Fruit fly (Drosophila melanogaster) whole organism, adult: ENCODE data around the gene CG15431.
A peak's percentile ranks its signal among the peaks of the same experiment; 100 is the strongest.

ENCODE experiments used
- CG11617 ChIP-seq: fragments of 200-800 bp; sonication (Bioruptor generic); optimal IDR thresholded peaks from 2 replicates; lab custom pipeline; 2017; ENCODE audit warnings: mild to moderate bottlenecking, missing biosample characterization, missing genetic modification reagents, missing genetic modification characterization
- CG12768 ChIP-seq: fragments of 200-800 bp; sonication (Bioruptor generic); optimal IDR thresholded peaks from 2 replicates; lab custom pipeline; 2017; ENCODE audit warnings: missing biosample characterization, missing genetic modification characterization, mild to moderate bottlenecking, moderate library complexity, missing genetic modification reagents
- CG14711 ChIP-seq: fragments of 200-800 bp; sonication (Bioruptor generic); optimal IDR thresholded peaks from 2 replicates; lab custom pipeline; 2018; ENCODE audit warnings: missing biosample characterization, mild to moderate bottlenecking, missing genetic modification characterization, moderate library complexity
- CG1620 ChIP-seq: fragments of 200-800 bp; sonication (Bioruptor generic); optimal IDR thresholded peaks from 2 replicates; lab custom pipeline; 2016; ENCODE audit warnings: missing biosample characterization, missing genetic modification characterization
- CG33017 ChIP-seq: fragments of 200-800 bp; sonication (Bioruptor generic); optimal IDR thresholded peaks from 2 replicates; lab custom pipeline; 2018; ENCODE audit warnings: missing biosample characterization, mild to moderate bottlenecking, missing genetic modification characterization, moderate library complexity
- CG5204 ChIP-seq: fragments of 200-800 bp; sonication (Bioruptor generic); optimal IDR thresholded peaks from 2 replicates; lab custom pipeline; 2016; ENCODE audit warnings: missing biosample characterization, missing genetic modification characterization
- CG7045 ChIP-seq: fragments of 200-800 bp; sonication (Bioruptor generic); optimal IDR thresholded peaks from 2 replicates; lab custom pipeline; 2017; ENCODE audit warnings: missing biosample characterization, mild to moderate bottlenecking, missing genetic modification characterization
- CG7101 ChIP-seq: fragments of 200-800 bp; sonication (Bioruptor generic); optimal IDR thresholded peaks from 2 replicates; lab custom pipeline; 2018; ENCODE audit warnings: missing biosample characterization, mild to moderate bottlenecking, missing genetic modification characterization, moderate library complexity
- Clk ChIP-seq: fragments of 200-800 bp; sonication (Bioruptor generic); optimal IDR thresholded peaks from 2 replicates; lab custom pipeline; 2017; ENCODE audit warnings: missing biosample characterization, missing genetic modification characterization
- Crg-1 ChIP-seq: fragments of 200-800 bp; sonication (Bioruptor generic); optimal IDR thresholded peaks from 2 replicates; lab custom pipeline; 2016; ENCODE audit warnings: missing biosample characterization, missing genetic modification characterization
- Hr96 ChIP-seq: fragments of 200-800 bp; sonication (Bioruptor generic); optimal IDR thresholded peaks from 2 replicates; lab custom pipeline; 2016; ENCODE audit warnings: missing biosample characterization, missing genetic modification characterization
- Mnt ChIP-seq: fragments of 200-800 bp; sonication (Bioruptor generic); optimal IDR thresholded peaks from 2 replicates; lab custom pipeline; 2016; ENCODE audit warnings: missing biosample characterization, mild to moderate bottlenecking, missing genetic modification characterization
- bab1 ChIP-seq: fragments of 200-800 bp; sonication (Bioruptor generic); optimal IDR thresholded peaks from 3 replicates; lab custom pipeline; 2019; ENCODE audit warnings: missing biosample characterization, mild to moderate bottlenecking, missing genetic modification characterization, moderate library complexity
- cic ChIP-seq: fragments of 200-800 bp; sonication (Bioruptor generic); optimal IDR thresholded peaks from 2 replicates; lab custom pipeline; 2017; ENCODE audit warnings: missing biosample characterization, mild to moderate bottlenecking, missing genetic modification characterization, moderate library complexity
- cnc ChIP-seq, 2 experiments: fragments of >200 bp; optimal IDR thresholded peaks; 2 replicates each; lab custom pipeline; 2017
- kay ChIP-seq: fragments of 200-800 bp; sonication (Bioruptor generic); peaks from one replicate; lab custom pipeline; 2016; ENCODE audit warnings: missing biosample characterization, missing genetic modification characterization, borderline replicate concordance
- ovo ChIP-seq: fragments of 200-800 bp; sonication (Bioruptor generic); optimal IDR thresholded peaks from 2 replicates; lab custom pipeline; 2016; ENCODE audit warnings: missing biosample characterization, missing genetic modification characterization
- pad ChIP-seq: fragments of 200-800 bp; sonication (Bioruptor generic); optimal IDR thresholded peaks from 3 replicates; lab custom pipeline; 2017; ENCODE audit warnings: missing biosample characterization, missing genetic modification characterization, mild to moderate bottlenecking, moderate library complexity, missing genetic modification reagents
- tj ChIP-seq: fragments of 200-800 bp; sonication (Bioruptor generic); optimal IDR thresholded peaks from 3 replicates; lab custom pipeline; 2017; ENCODE audit warnings: missing biosample characterization, mild to moderate bottlenecking, missing genetic modification characterization, moderate library complexity
- toe ChIP-seq: fragments of 200-800 bp; sonication (Bioruptor generic); optimal IDR thresholded peaks from 2 replicates; lab custom pipeline; 2016; ENCODE audit warnings: missing biosample characterization, missing genetic modification characterization

The CG15431 gene

DNA sequence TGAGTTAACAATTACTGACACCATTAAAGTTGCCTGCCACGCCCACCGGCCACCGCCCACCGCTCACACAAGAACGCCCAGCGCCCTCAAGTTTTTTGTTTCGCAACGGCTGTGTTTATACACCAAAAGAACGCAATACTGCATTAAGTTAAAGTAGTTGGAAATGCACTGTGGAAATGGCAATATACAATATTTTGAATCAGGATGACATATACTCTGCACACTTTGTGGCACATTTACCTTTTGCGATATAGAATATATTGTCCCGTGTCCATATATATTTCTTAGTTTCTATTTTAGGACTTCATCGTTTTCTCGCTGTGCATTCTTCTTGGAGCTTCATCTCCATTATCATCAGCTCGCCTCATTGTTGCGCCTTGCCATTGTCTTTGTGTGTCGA, 25.0 kb downstream of the CG15431 start:
- TF ChIP-seq cnc (optimal IDR thresholded peaks at IDR 0.05; lab: Kevin White, UChicago) (no peak), CG33017 (no peak), Hr96 (GFP tag; lab: Kevin White, UChicago) (peak; percentile 10)

DNA sequence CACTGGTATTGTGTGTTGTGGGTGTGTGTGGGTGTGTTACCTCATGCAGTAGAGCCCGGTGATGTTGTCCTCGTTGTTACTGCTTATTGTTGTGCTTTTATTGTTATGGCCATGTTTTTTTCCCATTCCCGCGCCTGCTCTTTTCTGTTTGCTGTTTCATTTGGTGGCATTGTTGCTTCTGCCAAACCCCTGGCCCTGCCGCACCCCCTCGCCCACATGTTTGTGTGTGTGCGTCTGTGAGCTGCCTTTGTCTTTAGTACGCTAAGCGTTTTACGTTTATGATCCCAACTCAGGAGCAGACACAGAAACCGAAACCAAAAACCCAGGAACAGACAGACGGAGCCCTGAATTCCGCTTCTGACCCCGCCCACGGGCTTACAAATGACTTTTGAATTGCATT, 27.0 kb downstream of the CG15431 start:
- no peak for TF ChIP-seq CG7101 (tag; lab: Kevin White, UChicago)
- TF ChIP-seq ovo (GFP tag; lab: Kevin White, UChicago): no peak
- no peak for TF ChIP-seq bab1 (GFP tag; lab: Kevin White, UChicago)
- no peak for TF ChIP-seq Clk (GFP tag; lab: Kevin White, UChicago)
- no peak for TF ChIP-seq Hr96 (GFP tag; lab: Kevin White, UChicago)
- no peak for TF ChIP-seq CG1620 (GFP tag; lab: Kevin White, UChicago)
- TF ChIP-seq CG11617 (GFP tag; lab: Kevin White, UChicago): no peak
- TF ChIP-seq CG7045 (GFP tag; lab: Kevin White, UChicago): no peak
- TF ChIP-seq Mnt (GFP tag; lab: Kevin White, UChicago): no peak
- TF ChIP-seq CG14711 (tag; lab: Kevin White, UChicago): no peak
- TF ChIP-seq toe: no peak
- TF ChIP-seq kay (GFP tag; lab: Kevin White, UChicago): no peak
- TF ChIP-seq CG33017: no peak
- TF ChIP-seq cnc (optimal IDR thresholded peaks at IDR 0.05; lab: Kevin White, UChicago): no peak
- TF ChIP-seq pad (GFP tag; lab: Kevin White, UChicago): no peak
- no peak for TF ChIP-seq CG12768 (GFP tag; lab: Kevin White, UChicago)
- TF ChIP-seq tj (GFP tag; lab: Kevin White, UChicago): no peak
- no peak for TF ChIP-seq Crg-1 (GFP tag; lab: Kevin White, UChicago)
- no peak for TF ChIP-seq cic
- TF ChIP-seq CG5204: no peak

DNA sequence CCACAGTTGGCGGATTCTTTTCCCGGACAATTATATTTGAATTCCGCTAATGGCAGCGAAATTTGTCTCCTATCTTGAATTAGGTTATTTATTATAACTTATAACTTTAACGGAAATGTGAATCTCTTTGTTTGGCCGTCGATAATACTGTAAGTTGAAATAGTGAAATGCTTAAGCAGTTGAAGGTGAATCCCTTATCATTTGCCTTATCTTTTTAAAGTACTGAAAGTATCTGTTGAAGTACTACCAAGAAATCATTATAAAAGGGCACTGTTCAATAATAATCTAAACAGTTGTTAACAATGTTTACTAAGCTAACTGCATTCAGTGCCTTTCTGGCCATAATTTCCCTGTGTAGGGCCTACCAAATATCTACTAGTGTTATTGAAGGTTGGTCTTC, 30.2 kb downstream of the CG15431 start, which contains the start of gene CG43055:
CG43055 (plus strand) TSS at position 301 of the 400 bp plus-strand sequence.
- TF ChIP-seq CG7101 (tag; lab: Kevin White, UChicago) (no peak), cnc (optimal IDR thresholded peaks at IDR 0.05; lab: Kevin White, UChicago) (no peak), CG12768 (GFP tag; lab: Kevin White, UChicago) (no peak), Clk (GFP tag; lab: Kevin White, UChicago) (no peak), kay (GFP tag; lab: Kevin White, UChicago) (no peak), ovo (GFP tag; lab: Kevin White, UChicago) (no peak), Crg-1 (GFP tag; lab: Kevin White, UChicago) (no peak), toe (no peak), bab1 (GFP tag; lab: Kevin White, UChicago) (no peak), CG11617 (GFP tag; lab: Kevin White, UChicago) (no peak), CG33017 (no peak), pad (GFP tag; lab: Kevin White, UChicago) (no peak), Mnt (GFP tag; lab: Kevin White, UChicago) (no peak), Hr96 (GFP tag; lab: Kevin White, UChicago) (no peak), cic (no peak)

DNA sequence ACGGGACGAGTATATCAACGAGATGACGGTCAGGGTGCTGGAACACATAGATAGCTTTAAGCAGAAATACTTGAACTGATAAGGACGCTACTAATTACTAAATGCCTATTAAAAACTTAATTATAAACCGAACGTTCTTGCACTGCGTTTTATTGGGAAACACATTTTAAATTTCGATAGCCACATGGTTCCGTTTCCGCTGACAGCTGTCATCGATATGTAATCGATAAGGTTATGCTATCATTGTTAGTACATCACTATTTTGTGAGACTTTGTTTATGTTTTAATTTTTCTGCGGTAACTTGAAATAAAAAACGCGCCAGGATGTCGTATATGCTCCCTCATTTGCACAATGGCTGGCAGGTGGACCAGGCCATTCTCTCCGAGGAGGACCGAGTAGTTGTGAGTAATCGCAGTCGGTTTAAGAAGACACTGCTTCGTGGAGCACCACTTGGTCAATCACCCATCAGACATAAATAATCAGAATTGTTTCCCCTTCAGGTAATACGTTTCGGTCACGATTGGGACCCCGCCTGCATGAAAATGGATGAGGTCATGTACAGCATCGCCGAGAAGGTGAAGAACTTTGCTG, 38.0 kb downstream of the CG15431 start, which contains the start of gene Dim1:
Dim1 (plus strand) TSS at position 239 of the 592 bp plus-strand sequence.
- no peak for TF ChIP-seq toe
- TF ChIP-seq CG14711 (tag; lab: Kevin White, UChicago): no peak
- TF ChIP-seq CG33017: peak; percentile 8
- no peak for TF ChIP-seq tj (GFP tag; lab: Kevin White, UChicago)
- TF ChIP-seq Clk (GFP tag; lab: Kevin White, UChicago): no peak
- TF ChIP-seq cic: no peak
- TF ChIP-seq kay (GFP tag; lab: Kevin White, UChicago): no peak
- TF ChIP-seq cnc (optimal IDR thresholded peaks at IDR 0.05; lab: Kevin White, UChicago): no peak
- TF ChIP-seq CG7101 (tag; lab: Kevin White, UChicago): no peak
- no peak for TF ChIP-seq CG12768 (GFP tag; lab: Kevin White, UChicago)
- TF ChIP-seq CG11617 (GFP tag; lab: Kevin White, UChicago): peak; percentile 18
- no peak for TF ChIP-seq ovo (GFP tag; lab: Kevin White, UChicago)
- TF ChIP-seq CG7045 (GFP tag; lab: Kevin White, UChicago): no peak
- TF ChIP-seq Crg-1 (GFP tag; lab: Kevin White, UChicago): no peak
- TF ChIP-seq CG5204: no peak
- no peak for TF ChIP-seq pad (GFP tag; lab: Kevin White, UChicago)
- TF ChIP-seq CG1620 (GFP tag; lab: Kevin White, UChicago): no peak
- no peak for TF ChIP-seq Mnt (GFP tag; lab: Kevin White, UChicago)
- peak; percentile 28 for TF ChIP-seq Hr96 (GFP tag; lab: Kevin White, UChicago)
- TF ChIP-seq bab1 (GFP tag; lab: Kevin White, UChicago): peak; percentile 70

DNA sequence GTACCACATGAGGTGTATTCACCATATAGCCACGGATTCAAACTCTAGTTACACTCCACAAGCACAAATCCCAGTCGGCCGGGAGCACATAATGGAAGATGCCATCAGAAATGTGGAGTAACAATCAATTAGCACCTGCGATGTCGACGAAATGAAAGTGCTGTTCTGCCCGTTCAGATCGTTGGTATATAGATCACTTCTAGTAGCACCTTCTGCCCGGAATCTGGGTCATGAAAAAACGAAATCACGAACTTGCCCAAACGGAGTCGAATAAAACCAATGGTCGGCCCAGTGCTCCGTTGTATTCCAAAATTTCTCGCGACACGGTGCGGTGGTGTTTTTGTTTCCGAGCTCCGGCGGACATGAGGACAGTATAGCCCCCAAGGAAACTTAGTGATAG, 40.4 kb downstream of the CG15431 start, which contains the start of gene CG33003:
CG33003 (plus strand) TSS at position 301 of the 400 bp plus-strand sequence.
- no peak for TF ChIP-seq CG12768 (GFP tag; lab: Kevin White, UChicago)
- TF ChIP-seq CG7045 (GFP tag; lab: Kevin White, UChicago): no peak
- TF ChIP-seq toe: no peak
- TF ChIP-seq Mnt (GFP tag; lab: Kevin White, UChicago): no peak
- no peak for TF ChIP-seq Clk (GFP tag; lab: Kevin White, UChicago)

DNA sequence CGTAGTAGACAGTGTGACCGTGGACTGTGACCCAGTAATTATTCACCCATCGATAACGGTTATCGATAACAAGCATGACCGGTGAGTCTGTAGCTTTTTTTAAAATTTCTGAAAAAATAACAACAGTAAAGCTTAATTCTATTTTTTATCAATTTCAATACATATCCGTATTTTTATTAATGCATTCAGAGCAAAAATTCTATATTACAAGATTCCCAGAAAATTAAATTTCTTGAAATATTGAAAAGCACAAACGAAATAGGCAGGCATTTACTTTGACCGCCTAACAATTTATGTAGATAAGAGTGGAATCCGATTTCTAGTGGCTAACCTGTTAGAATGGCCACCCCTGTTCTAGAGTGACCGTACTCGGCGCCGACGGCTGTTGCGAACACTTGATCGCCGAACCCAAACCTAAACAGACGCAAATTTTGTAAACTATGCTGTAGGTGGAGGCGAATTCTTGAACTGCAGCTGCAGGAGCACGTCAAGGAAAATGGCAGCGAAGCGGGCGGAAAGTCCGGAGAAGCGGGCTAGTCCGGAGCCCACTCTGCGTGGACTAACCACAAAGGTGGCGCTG, 47.1 kb downstream of the CG15431 start, which contains the start of gene CG3652:
CG3652 (minus strand) TSS at position 35 of the 580 bp plus-strand sequence.
- no peak for TF ChIP-seq pad (GFP tag; lab: Kevin White, UChicago)
- peak; percentile 7 for TF ChIP-seq CG1620 (GFP tag; lab: Kevin White, UChicago)
- TF ChIP-seq CG11617 (GFP tag; lab: Kevin White, UChicago): peak; percentile 43
- TF ChIP-seq Mnt (GFP tag; lab: Kevin White, UChicago): no peak
- TF ChIP-seq CG7101 (tag; lab: Kevin White, UChicago): no peak
- TF ChIP-seq CG33017: no peak
- no peak for TF ChIP-seq CG12768 (GFP tag; lab: Kevin White, UChicago)
- TF ChIP-seq Clk (GFP tag; lab: Kevin White, UChicago): no peak
- no peak for TF ChIP-seq cic
- TF ChIP-seq ovo (GFP tag; lab: Kevin White, UChicago): no peak
- TF ChIP-seq CG14711 (tag; lab: Kevin White, UChicago): peak; percentile 33
- peak; percentile 72 for TF ChIP-seq toe
- no peak for TF ChIP-seq kay (GFP tag; lab: Kevin White, UChicago)
- TF ChIP-seq Hr96 (GFP tag; lab: Kevin White, UChicago): peak; percentile 68
- no peak for TF ChIP-seq Crg-1 (GFP tag; lab: Kevin White, UChicago)
- peak; percentile 62 for TF ChIP-seq CG5204
- TF ChIP-seq bab1 (GFP tag; lab: Kevin White, UChicago): peak; percentile 5
- TF ChIP-seq cnc (optimal IDR thresholded peaks at IDR 0.05; lab: Kevin White, UChicago): no peak
- TF ChIP-seq CG7045 (GFP tag; lab: Kevin White, UChicago): no peak
- TF ChIP-seq tj (GFP tag; lab: Kevin White, UChicago): peak; percentile 53
